Worm (Caenorhabditis elegans) whole organism, L4/young adult: ENCODE measurements around the gene srz-61.

ENCODE experiments used
- W03F9.2 ChIP-seq: fragments of 150-350 bp; optimal IDR thresholded peaks from 2 replicates; lab custom pipeline; 2014; ENCODE audit warnings: missing biosample characterization, missing genetic modification characterization
- dao-5 ChIP-seq: sonication (generic microtip); optimal IDR thresholded peaks from 2 replicates; lab custom pipeline; 2016; ENCODE audit warnings: missing genotype, missing genetic modification characterization, moderate library complexity, missing compliant biosample characterization
- him-1 ChIP-seq: sonication (generic microtip); optimal IDR thresholded peaks from 2 replicates; lab custom pipeline; 2016; ENCODE audit warnings: missing genotype, missing genetic modification reagents, missing genetic modification characterization, missing compliant biosample characterization

Gene srz-61

DNA sequence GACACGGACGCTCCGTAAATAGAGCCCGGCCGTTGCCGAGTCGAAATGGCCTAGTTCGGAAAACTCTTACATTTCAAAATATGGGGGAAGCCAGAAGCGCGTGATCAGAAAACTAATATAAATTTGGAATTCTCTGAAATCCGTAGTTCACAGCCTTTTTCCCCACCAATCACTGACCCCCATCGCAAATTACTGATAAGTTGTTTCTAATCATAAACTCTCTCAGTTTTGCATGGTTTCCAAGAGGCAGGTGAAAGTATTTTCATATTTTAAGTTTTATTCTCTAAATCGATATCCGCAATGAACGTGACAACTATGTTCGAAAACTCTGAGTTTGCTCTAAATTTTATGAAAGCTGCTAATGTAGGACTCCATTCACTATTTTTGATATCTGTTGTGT lies 8.2 kb downstream of the srz-61 start, which contains the start of gene srz-74:
srz-74 (plus strand) TSS at position 301 of the 400 bp plus-strand sequence.
- no peak for TF ChIP-seq W03F9.2
- TF ChIP-seq him-1 (tag; lab: Kevin White, UChicago), result no peak
- no peak for TF ChIP-seq dao-5

ce11 chrIV:16330508-16330907 lies 9.5 kb downstream of the srz-61 start:
- TF ChIP-seq dao-5 (no peak), him-1 (tag; lab: Kevin White, UChicago) (no peak), W03F9.2 (no peak)

- no peak for TF ChIP-seq him-1 (tag; lab: Kevin White, UChicago)
These were observed 11.6 kb downstream of the srz-61 start, which contains the start of gene srz-71 for ce11 chrIV:16332585-16332984. srz-71 (plus strand) TSS chrIV:16332885.

- TF ChIP-seq dao-5 (no peak), him-1 (tag; lab: Kevin White, UChicago) (no peak), W03F9.2 (no peak)
These were observed 12.2 kb downstream of the srz-61 start for ce11 chrIV:16333121-16333520.

ce11 chrIV:16335037-16335436 lies 14.1 kb downstream of the srz-61 start, which contains the start of gene srz-38:
srz-38 (plus strand) TSS chrIV:16335337.
- TF ChIP-seq dao-5, result no peak
- no peak for TF ChIP-seq him-1 (tag; lab: Kevin White, UChicago)
- no peak for TF ChIP-seq W03F9.2

- TF ChIP-seq him-1 (tag; lab: Kevin White, UChicago), result no peak
- no peak for TF ChIP-seq dao-5
- no peak for TF ChIP-seq W03F9.2
These were observed 15.8 kb downstream of the srz-61 start, which contains the start of gene C35D6.13 for ce11 chrIV:16336721-16337120. C35D6.13 (plus strand) TSS chrIV:16337021.

DNA sequence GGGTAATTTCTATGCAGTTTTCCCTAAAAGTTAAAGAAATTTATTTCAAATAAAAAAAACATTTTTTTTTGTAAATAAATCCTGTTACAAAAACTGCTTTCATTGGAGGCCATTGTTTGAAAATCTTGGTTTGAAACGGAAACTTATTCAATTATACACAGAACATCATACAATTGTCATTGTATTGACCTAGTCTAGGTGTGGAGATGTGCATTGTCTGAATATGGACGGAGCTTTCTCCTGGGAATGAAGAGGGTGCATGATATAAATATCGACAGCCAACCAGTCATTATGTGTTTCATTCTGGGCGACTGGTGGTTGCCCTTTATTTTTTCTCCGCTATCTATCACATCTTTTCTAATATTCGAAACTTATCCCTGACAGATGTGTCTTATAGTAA lies 25.5 kb downstream of the srz-61 start, which contains the start of gene C35D6.3:
C35D6.3 (plus strand) TSS at position 301 of the 400 bp plus-strand sequence.
- TF ChIP-seq him-1 (tag; lab: Kevin White, UChicago) (no peak), dao-5 (no peak)

ce11 chrIV:16350690-16351089 lies 29.7 kb downstream of the srz-61 start, which contains the start of gene C35D6.4:
C35D6.4 (plus strand) TSS chrIV:16350990.
- TF ChIP-seq W03F9.2, result no peak
- TF ChIP-seq dao-5, result no peak
- no peak for TF ChIP-seq him-1 (tag; lab: Kevin White, UChicago)

DNA sequence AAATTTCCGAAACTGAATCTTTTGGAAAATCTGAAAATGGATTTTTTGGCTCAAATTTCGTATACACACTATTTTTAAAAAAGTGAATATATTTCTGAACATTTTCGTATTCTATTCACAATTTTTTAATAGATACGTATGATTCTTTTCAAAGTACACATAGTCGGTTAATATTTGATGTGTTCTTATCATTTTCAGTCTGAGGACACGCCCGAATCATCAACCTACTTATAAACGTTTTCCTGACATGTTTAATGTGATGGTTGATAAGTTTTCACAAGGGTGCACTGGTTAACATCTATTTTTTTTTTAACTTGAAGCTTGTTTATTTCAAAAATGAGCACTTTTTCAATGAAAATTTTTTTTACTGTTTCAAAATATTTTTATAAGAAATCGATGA lies 43.6 kb downstream of the srz-61 start:
- TF ChIP-seq him-1 (tag; lab: Kevin White, UChicago) (no peak), W03F9.2 (no peak), dao-5 (no peak)

DNA sequence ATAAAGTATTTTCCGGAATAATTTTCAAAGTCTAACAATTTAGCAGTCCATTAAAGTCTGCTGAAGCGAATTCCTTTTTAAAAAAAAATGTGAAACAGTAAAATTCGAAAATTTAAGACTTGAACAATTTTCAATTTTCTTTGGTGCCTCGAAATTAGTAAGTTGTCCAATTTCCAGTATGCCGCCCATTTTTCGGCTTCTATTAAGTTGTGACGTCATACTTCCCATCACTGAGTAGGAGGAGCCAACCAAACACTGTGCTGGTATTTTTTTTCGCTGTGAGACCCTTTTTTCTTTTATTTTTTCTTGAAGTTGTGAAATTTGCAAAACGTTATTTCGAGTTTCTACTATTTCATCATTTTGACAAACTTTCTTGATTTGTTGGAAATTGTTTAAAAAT lies 49.6 kb downstream of the srz-61 start:
- TF ChIP-seq him-1 (tag; lab: Kevin White, UChicago), result no peak
- TF ChIP-seq dao-5, result no peak
- no peak for TF ChIP-seq W03F9.2
